Worm (Caenorhabditis elegans): Measurements from ENCODE around the gene rfip-2.

rfip-2 gene

ce11 chrII:762942-763341 lies 39.4 kb downstream of the rfip-2 start:
- no peak for TF ChIP-seq ref-1 (GFP tag; conservative IDR thresholded peaks at IDR 0.05)
- no peak for TF ChIP-seq ztf-23 (GFP tag; IDR thresholded peaks at IDR 0.05)
- no peak for TF ChIP-seq ztf-29 (GFP tag; IDR thresholded peaks at IDR 0.05)
- no peak for TF ChIP-seq T22C8.4 (GFP tag; IDR thresholded peaks at IDR 0.05)
- TF ChIP-seq tab-1 (GFP tag; IDR thresholded peaks at IDR 0.05): no peak
- TF ChIP-seq klf-2 (GFP tag; conservative IDR thresholded peaks at IDR 0.05): no peak
- TF ChIP-seq med-1 (GFP tag; optimal IDR thresholded peaks at IDR 0.05; ENCODE audit: insufficient read depth): no peak
- TF ChIP-seq flt-1 (GFP tag; IDR thresholded peaks at IDR 0.05): no peak
- no peak for TF ChIP-seq cog-1 (tag; optimal IDR thresholded peaks at IDR 0.05)

ce11 chrII:764385-764784 lies 40.8 kb downstream of the rfip-2 start:
- TF ChIP-seq cog-1 (tag; optimal IDR thresholded peaks at IDR 0.05) (no peak), ztf-29 (GFP tag; IDR thresholded peaks at IDR 0.05) (no peak), med-1 (GFP tag; optimal IDR thresholded peaks at IDR 0.05; ENCODE audit: insufficient read depth) (no peak)

- TF ChIP-seq ztf-23 (GFP tag; IDR thresholded peaks at IDR 0.05) (no peak), cog-1 (tag; optimal IDR thresholded peaks at IDR 0.05) (no peak), ztf-29 (GFP tag; IDR thresholded peaks at IDR 0.05) (no peak), ref-1 (GFP tag; conservative IDR thresholded peaks at IDR 0.05) (no peak), T22C8.4 (GFP tag; IDR thresholded peaks at IDR 0.05) (no peak), med-1 (GFP tag; optimal IDR thresholded peaks at IDR 0.05; ENCODE audit: insufficient read depth) (no peak), tab-1 (GFP tag; IDR thresholded peaks at IDR 0.05) (no peak), klf-2 (GFP tag; conservative IDR thresholded peaks at IDR 0.05) (no peak), flt-1 (GFP tag; IDR thresholded peaks at IDR 0.05) (no peak)
Observed at ce11 chrII:765219-765618, 41.6 kb downstream of the rfip-2 start, which contains the start of gene C08G5.7. TSS of gene C08G5.7 (minus strand) at chrII:765319.

ce11 chrII:769250-769649 lies 45.7 kb downstream of the rfip-2 start:
- TF ChIP-seq tab-1 (GFP tag; IDR thresholded peaks at IDR 0.05) (no peak), ztf-29 (GFP tag; IDR thresholded peaks at IDR 0.05) (no peak), flt-1 (GFP tag; IDR thresholded peaks at IDR 0.05) (no peak), med-1 (GFP tag; optimal IDR thresholded peaks at IDR 0.05; ENCODE audit: insufficient read depth) (no peak), ref-1 (GFP tag; conservative IDR thresholded peaks at IDR 0.05) (no peak), T22C8.4 (GFP tag; IDR thresholded peaks at IDR 0.05) (no peak)

- TF ChIP-seq ztf-23 (GFP tag; IDR thresholded peaks at IDR 0.05) (no peak), klf-2 (GFP tag; conservative IDR thresholded peaks at IDR 0.05) (no peak), ref-1 (GFP tag; conservative IDR thresholded peaks at IDR 0.05) (no peak), ztf-29 (GFP tag; IDR thresholded peaks at IDR 0.05) (no peak), med-1 (GFP tag; optimal IDR thresholded peaks at IDR 0.05; ENCODE audit: insufficient read depth) (no peak), tab-1 (GFP tag; IDR thresholded peaks at IDR 0.05) (no peak)
Observed at ce11 chrII:770253-770652, 46.7 kb downstream of the rfip-2 start, which contains the start of gene C08G5.6. TSS of gene C08G5.6 (plus strand) at chrII:770553.

- TF ChIP-seq tab-1 (GFP tag; IDR thresholded peaks at IDR 0.05) (no peak), T22C8.4 (GFP tag; IDR thresholded peaks at IDR 0.05) (no peak), cog-1 (tag; optimal IDR thresholded peaks at IDR 0.05) (no peak), ref-1 (GFP tag; conservative IDR thresholded peaks at IDR 0.05) (no peak), flt-1 (GFP tag; IDR thresholded peaks at IDR 0.05) (no peak), ztf-23 (GFP tag; IDR thresholded peaks at IDR 0.05) (no peak), ztf-29 (GFP tag; IDR thresholded peaks at IDR 0.05) (no peak), med-1 (GFP tag; optimal IDR thresholded peaks at IDR 0.05; ENCODE audit: insufficient read depth) (no peak), klf-2 (GFP tag; conservative IDR thresholded peaks at IDR 0.05) (no peak)
Observed at ce11 chrII:773830-774229, 50.2 kb downstream of the rfip-2 start.

- no peak for TF ChIP-seq T22C8.4 (GFP tag; IDR thresholded peaks at IDR 0.05)
- TF ChIP-seq ref-1 (GFP tag; conservative IDR thresholded peaks at IDR 0.05): no peak
- TF ChIP-seq ztf-23 (GFP tag; IDR thresholded peaks at IDR 0.05): no peak
- no peak for TF ChIP-seq ztf-29 (GFP tag; IDR thresholded peaks at IDR 0.05)
- no peak for TF ChIP-seq klf-2 (GFP tag; conservative IDR thresholded peaks at IDR 0.05)
- TF ChIP-seq med-1 (GFP tag; optimal IDR thresholded peaks at IDR 0.05; ENCODE audit: insufficient read depth): no peak
- no peak for TF ChIP-seq flt-1 (GFP tag; IDR thresholded peaks at IDR 0.05)
- TF ChIP-seq cog-1 (tag; optimal IDR thresholded peaks at IDR 0.05): no peak
- no peak for TF ChIP-seq tab-1 (GFP tag; IDR thresholded peaks at IDR 0.05)
Observed at ce11 chrII:775033-775432, 51.4 kb downstream of the rfip-2 start, which contains the start of gene Y39F10A.1. TSS of gene Y39F10A.1 (plus strand) at chrII:775333.

Measured in whole organism, midembryonic.